Worm (Caenorhabditis elegans) whole organism, young adult: ENCODE measurements around the gene K04B12.2.

Experiments used
- D2030.7 ChIP-seq: fragments of 200-800 bp; sonication (Bioruptor generic); IDR thresholded peaks from 2 replicates; pipeline ENCODE4 v1.3.6; 2022; ENCODE audit warnings: missing genetic modification reagents, missing genetic modification characterization, missing compliant biosample characterization
- F23B12.7 ChIP-seq: sonication (generic microtip); optimal IDR thresholded peaks from 2 replicates; lab custom pipeline; 2017; ENCODE audit warnings: missing genetic modification characterization, mild to moderate bottlenecking, missing compliant biosample characterization, antibody characterized with exemption, moderate library complexity; ENCODE audit not compliant: insufficient read depth
- F33H1.4 ChIP-seq: fragments of 200-800 bp; sonication (Bioruptor generic); IDR thresholded peaks from 2 replicates; pipeline ENCODE4 v1.3.6; 2022; ENCODE audit warnings: missing genetic modification reagents, missing genetic modification characterization, missing compliant biosample characterization
- T07F8.4 ChIP-seq: sonication (generic microtip); optimal IDR thresholded peaks from 2 replicates; lab custom pipeline; 2016; ENCODE audit warnings: mild to moderate bottlenecking, missing genetic modification characterization, moderate library complexity, missing compliant biosample characterization
- Y95B8A.8 ChIP-seq: fragments of 200-800 bp; sonication (Bioruptor generic); IDR thresholded peaks from 2 replicates; pipeline ENCODE4 v1.3.6; 2022; ENCODE audit warnings: missing genetic modification reagents, missing genetic modification characterization, missing compliant biosample characterization
- akir-1 ChIP-seq: fragments of 200-800 bp; sonication (Bioruptor generic); optimal IDR thresholded peaks from 2 replicates; lab custom pipeline; 2018; ENCODE audit warnings: mild to moderate bottlenecking, missing genetic modification characterization, moderate library complexity, missing compliant biosample characterization
- ama-1 ChIP-seq, 3 experiments: fragments of 150-350 bp in 1 of 3; sonication (generic microtip) in 2 of 3; optimal IDR thresholded peaks; 2 replicates each; lab custom pipeline; 2014 to 2018; ENCODE audit warnings: missing biosample characterization in 2 of 3, missing genetic modification characterization in 2 of 3, missing genetic modification reagents in 2 of 3
- aptf-2 ChIP-seq: fragments of 200-800 bp; sonication (Bioruptor generic); conservative IDR thresholded peaks from 2 replicates; pipeline ENCODE4 v1.3.6; 2022; ENCODE audit warnings: missing genetic modification reagents, missing genetic modification characterization, missing compliant biosample characterization
- atf-7 ChIP-seq: sonication (generic microtip); optimal IDR thresholded peaks from 2 replicates; lab custom pipeline; 2017; ENCODE audit warnings: mild to moderate bottlenecking, missing genetic modification characterization, missing compliant biosample characterization
- attf-5 ChIP-seq: fragments of 200-800 bp; sonication (Bioruptor generic); optimal IDR thresholded peaks from 2 replicates; lab custom pipeline; 2018; ENCODE audit warnings: mild to moderate bottlenecking, missing genetic modification characterization, missing compliant biosample characterization
- attf-6 ChIP-seq: fragments of 200-800 bp; sonication (Bioruptor generic); IDR thresholded peaks from 2 replicates; pipeline ENCODE4 v1.3.6; 2022; ENCODE audit warnings: missing genetic modification reagents, missing genetic modification characterization, missing compliant biosample characterization
- bed-1 ChIP-seq: fragments of 200-800 bp; sonication (Bioruptor generic); IDR thresholded peaks from 2 replicates; pipeline ENCODE4 v1.3.6; 2022; ENCODE audit warnings: missing genetic modification reagents, missing genetic modification characterization, missing compliant biosample characterization
- cebp-2 ChIP-seq: fragments of 200-800 bp; sonication (Bioruptor generic); IDR thresholded peaks from 2 replicates; pipeline ENCODE4 v1.3.6; 2022; ENCODE audit warnings: missing genetic modification characterization, missing compliant biosample characterization
- ceh-100 ChIP-seq: fragments of 200-800 bp; sonication (Bioruptor generic); IDR thresholded peaks from 2 replicates; pipeline ENCODE4 v1.3.6; 2022; ENCODE audit warnings: missing genetic modification reagents, missing genetic modification characterization, missing compliant biosample characterization
- ceh-27 ChIP-seq: fragments of 200-800 bp; sonication (Bioruptor generic); optimal IDR thresholded peaks from 2 replicates; lab custom pipeline; 2018; ENCODE audit warnings: mild to moderate bottlenecking, missing genetic modification characterization, moderate library complexity, missing compliant biosample characterization
- ceh-91 ChIP-seq: fragments of 200-800 bp; sonication (Bioruptor generic); IDR thresholded peaks from 2 replicates; pipeline ENCODE4 v1.3.6; 2022; ENCODE audit warnings: missing genetic modification reagents, missing genetic modification characterization, missing compliant biosample characterization
- efl-1 ChIP-seq: fragments of 150-350 bp; optimal IDR thresholded peaks from 2 replicates; lab custom pipeline; 2014; ENCODE audit warnings: missing biosample characterization, missing genetic modification reagents, missing genetic modification characterization
- egrh-3 ChIP-seq: fragments of 200-800 bp; sonication (Bioruptor generic); IDR thresholded peaks from 2 replicates; pipeline ENCODE4 v1.3.6; 2022; ENCODE audit warnings: missing genetic modification reagents, missing genetic modification characterization, missing compliant biosample characterization
- hlh-12 ChIP-seq: sonication (generic microtip); optimal IDR thresholded peaks from 2 replicates; lab custom pipeline; 2016; ENCODE audit warnings: missing genetic modification characterization, missing compliant biosample characterization
- hlh-26 ChIP-seq: fragments of 200-800 bp; sonication (Bioruptor generic); conservative IDR thresholded peaks from 2 replicates; pipeline ENCODE4 v1.3.6; 2022; ENCODE audit warnings: missing genetic modification reagents, missing genetic modification characterization, missing compliant biosample characterization
- hmg-20 ChIP-seq: fragments of 200-800 bp; sonication (Bioruptor generic); IDR thresholded peaks from 2 replicates; pipeline ENCODE4 v1.3.6; 2022; ENCODE audit warnings: missing genetic modification reagents, missing genetic modification characterization, missing compliant biosample characterization
- hrde-1 ChIP-seq: sonication (generic microtip); optimal IDR thresholded peaks from 2 replicates; lab custom pipeline; 2016; ENCODE audit warnings: missing genetic modification characterization, mild to moderate bottlenecking, missing compliant biosample characterization, moderate library complexity, missing genotype, missing genetic modification reagents, borderline replicate concordance
- let-526 ChIP-seq: fragments of 200-800 bp; sonication (Bioruptor generic); IDR thresholded peaks from 2 replicates; pipeline ENCODE4 v1.3.6; 2022; ENCODE audit warnings: missing genetic modification reagents, missing genetic modification characterization, missing compliant biosample characterization
- lin-40 ChIP-seq: sonication (generic microtip); optimal IDR thresholded peaks from 2 replicates; lab custom pipeline; 2016; ENCODE audit warnings: missing genetic modification characterization, mild to moderate bottlenecking, missing compliant biosample characterization, missing genotype, missing genetic modification reagents
- lsl-1 ChIP-seq: fragments of 200-800 bp; sonication (Bioruptor generic); optimal IDR thresholded peaks from 2 replicates; lab custom pipeline; 2018; ENCODE audit warnings: mild to moderate bottlenecking, missing genetic modification characterization, moderate library complexity, missing compliant biosample characterization
- lsy-27 ChIP-seq: sonication (generic microtip); optimal IDR thresholded peaks from 2 replicates; lab custom pipeline; 2017; ENCODE audit warnings: missing genetic modification characterization, mild to moderate bottlenecking, missing compliant biosample characterization, antibody characterized with exemption, missing genotype, borderline replicate concordance; ENCODE audit not compliant: insufficient read depth
- madf-6 ChIP-seq: fragments of 200-800 bp; sonication (Bioruptor generic); IDR thresholded peaks from 2 replicates; pipeline ENCODE4 v1.3.6; 2022; ENCODE audit warnings: missing genetic modification reagents, missing genetic modification characterization, missing compliant biosample characterization
- mes-4 ChIP-seq: sonication (generic microtip); optimal IDR thresholded peaks from 2 replicates; lab custom pipeline; 2016; ENCODE audit warnings: missing genotype, missing genetic modification characterization, missing compliant biosample characterization
- nhr-120 ChIP-seq: fragments of 200-800 bp; sonication (Bioruptor generic); IDR thresholded peaks from 2 replicates; pipeline ENCODE4 v1.3.6; 2022; ENCODE audit warnings: missing genetic modification characterization, missing compliant biosample characterization
- nhr-27 ChIP-seq: fragments of 200-800 bp; sonication (Bioruptor generic); optimal IDR thresholded peaks from 2 replicates; lab custom pipeline; 2018; ENCODE audit warnings: mild to moderate bottlenecking, missing genetic modification characterization, moderate library complexity, missing compliant biosample characterization
- nhr-80 ChIP-seq: sonication (generic microtip); optimal IDR thresholded peaks from 2 replicates; lab custom pipeline; 2016; ENCODE audit warnings: missing genetic modification characterization, missing compliant biosample characterization
- pbrm-1 ChIP-seq: fragments of 200-800 bp; sonication (Bioruptor generic); IDR thresholded peaks from 2 replicates; pipeline ENCODE4 v1.3.6; 2022; ENCODE audit warnings: missing genetic modification reagents, missing genetic modification characterization, missing compliant biosample characterization
- snpc-3.4 ChIP-seq: sonication (generic microtip); optimal IDR thresholded peaks from 2 replicates; lab custom pipeline; 2017; ENCODE audit warnings: missing genetic modification characterization, mild to moderate bottlenecking, missing compliant biosample characterization, antibody characterized with exemption, moderate library complexity, missing genotype, missing genetic modification reagents
- unc-62 ChIP-seq: fragments of 150-350 bp; optimal IDR thresholded peaks from 2 replicates; lab custom pipeline; 2014; ENCODE audit warnings: missing biosample characterization, missing genetic modification reagents, missing genetic modification characterization
- xnd-1 ChIP-seq: sonication (generic microtip); optimal IDR thresholded peaks from 2 replicates; lab custom pipeline; 2016; ENCODE audit warnings: missing genotype, missing genetic modification reagents, missing genetic modification characterization, missing compliant biosample characterization
- ztf-18 ChIP-seq: sonication (generic microtip); optimal IDR thresholded peaks from 2 replicates; lab custom pipeline; 2016; ENCODE audit warnings: missing genotype, mild to moderate bottlenecking, missing genetic modification characterization, missing compliant biosample characterization
- ztf-22 ChIP-seq: fragments of 200-800 bp; sonication (Bioruptor generic); optimal IDR thresholded peaks from 2 replicates; lab custom pipeline; 2018; ENCODE audit warnings: mild to moderate bottlenecking, missing genetic modification characterization, moderate library complexity, missing compliant biosample characterization

Gene K04B12.2

ce11 chrII:14424791-14425190 is 13.0 kb downstream of the K04B12.2 start, which contains the start of gene plx-2:
TSS of gene plx-2 (minus strand) at chrII:14424891.
- TF ChIP-seq hlh-26 (no peak), akir-1 (GFP tag; lab: Kevin White, UChicago) (no peak), attf-5 (no peak)

- no peak for TF ChIP-seq ceh-100 (GFP tag; lab: Robert Waterston, UW)
- TF ChIP-seq ceh-91 (GFP tag; lab: Robert Waterston, UW), result no peak
- TF ChIP-seq lsy-27 (tag; lab: Kevin White, UChicago), result no peak
- TF ChIP-seq hrde-1 (tag; lab: Kevin White, UChicago), result no peak
- TF ChIP-seq T07F8.4 (tag; lab: Kevin White, UChicago), result no peak
- TF ChIP-seq, all 124 proteins: peak for 0
Observed at ce11 chrII:14416988-14417387, 20.8 kb downstream of the K04B12.2 start.

ce11 chrII:14415427-14415826 is 22.3 kb downstream of the K04B12.2 start:
- peak; percentile 69 for TF ChIP-seq nhr-80
- TF ChIP-seq Y95B8A.8 (GFP tag; lab: Robert Waterston, UW), result no peak

ce11 chrII:14413709-14414108 is 24.1 kb downstream of the K04B12.2 start:
- peak; percentile 22 for TF ChIP-seq xnd-1 (tag; lab: Kevin White, UChicago)
- TF ChIP-seq egrh-3 (GFP tag; lab: Robert Waterston, UW), result no peak
- no peak for TF ChIP-seq hmg-20 (GFP tag; lab: Robert Waterston, UW)
- TF ChIP-seq ztf-22 (GFP tag; lab: Kevin White, UChicago), result no peak
- peak; percentile 70 for TF ChIP-seq lsl-1 (GFP tag; lab: Kevin White, UChicago)
- TF ChIP-seq F33H1.4 (GFP tag; lab: Robert Waterston, UW), result peak; percentile 57
- TF ChIP-seq madf-6 (GFP tag; lab: Robert Waterston, UW), result peak; percentile 52

- no peak for TF ChIP-seq mes-4 (tag; lab: Kevin White, UChicago)
- peak; percentile 7 for TF ChIP-seq efl-1
- no peak for TF ChIP-seq lsl-1 (GFP tag; lab: Kevin White, UChicago)
- no peak for TF ChIP-seq let-526 (GFP tag; lab: Robert Waterston, UW)
- TF ChIP-seq, all 124 proteins: peak for 1
Observed at ce11 chrII:14413035-14413525, 24.7 kb downstream of the K04B12.2 start, which contains the start of gene exl-1. TSS of gene exl-1 (minus strand) at chrII:14413475.

- no peak for TF ChIP-seq hlh-12 (tag; lab: Kevin White, UChicago)
- TF ChIP-seq ama-1 (optimal IDR thresholded peaks at IDR 0.05; lab: Kevin White, UChicago), result no peak
- no peak for TF ChIP-seq ama-1 (GFP tag; optimal IDR thresholded peaks at IDR 0.05; lab: Kevin White, UChicago)
- TF ChIP-seq F23B12.7 (tag; lab: Kevin White, UChicago), result no peak
- TF ChIP-seq ceh-27 (GFP tag; lab: Kevin White, UChicago), result no peak
- TF ChIP-seq madf-6 (GFP tag; lab: Robert Waterston, UW), result peak; percentile 97
- no peak for TF ChIP-seq hrde-1 (tag; lab: Kevin White, UChicago)
- TF ChIP-seq atf-7 (tag; lab: Kevin White, UChicago), result no peak
- peak; percentile 29 for TF ChIP-seq snpc-3.4 (tag; lab: Kevin White, UChicago)
- TF ChIP-seq unc-62 (GFP tag; lab: Kevin White, UChicago), result no peak
- TF ChIP-seq aptf-2, result no peak
- TF ChIP-seq Y95B8A.8 (GFP tag; lab: Robert Waterston, UW), result 0 out of 2 replicates have a peak, but pooled peaks have one; percentile 50
- no peak for TF ChIP-seq mes-4 (tag; lab: Kevin White, UChicago)
- no peak for TF ChIP-seq nhr-120
- peak; percentile 79; the same call in 1 of the 2 replicates for TF ChIP-seq D2030.7 (GFP tag; lab: Robert Waterston, UW)
- no peak for TF ChIP-seq ztf-18 (tag; lab: Kevin White, UChicago)
- no peak for TF ChIP-seq bed-1
- TF ChIP-seq ztf-22 (GFP tag; lab: Kevin White, UChicago), result no peak
- no peak for TF ChIP-seq pbrm-1 (GFP tag; lab: Robert Waterston, UW)
- TF ChIP-seq nhr-27 (tag; lab: Kevin White, UChicago), result no peak
- no peak for TF ChIP-seq lin-40 (tag; lab: Kevin White, UChicago)
- TF ChIP-seq cebp-2 (GFP tag; lab: Robert Waterston, UW), result no peak
- peak; percentile 27; the same call in 1 of the 2 replicates for TF ChIP-seq attf-6 (GFP tag; lab: Robert Waterston, UW)
- peak; percentile 96 for TF ChIP-seq F33H1.4 (GFP tag; lab: Robert Waterston, UW)
- TF ChIP-seq lsy-27 (tag; lab: Kevin White, UChicago), result no peak
Observed at ce11 chrII:14410768-14411167, 27.0 kb downstream of the K04B12.2 start, which contains the start of gene dsb-2. TSS of gene dsb-2 (plus strand) at chrII:14411095.
